Worm (Caenorhabditis elegans) whole organism, L4 larva: ENCODE results near the gene wrk-1.

Experiments used
- F37D6.2 ChIP-seq: sonication (generic microtip); optimal IDR thresholded peaks from 2 replicates; lab custom pipeline; 2016; ENCODE audit warnings: mild to moderate bottlenecking, missing genetic modification characterization, missing compliant biosample characterization
- F44E2.7 ChIP-seq: fragments of 200-800 bp; sonication (Bioruptor generic); IDR thresholded peaks from 2 replicates; pipeline ENCODE4 v2.1.2; 2022; ENCODE audit warnings: missing genetic modification characterization, missing compliant biosample characterization
- F49E8.2 ChIP-seq: sonication (generic microtip); optimal IDR thresholded peaks from 2 replicates; lab custom pipeline; 2016; ENCODE audit warnings: missing compliant biosample characterization, mild to moderate bottlenecking, missing genetic modification characterization, borderline replicate concordance
- R02D3.7 ChIP-seq: fragments of 150-350 bp; sonication (generic microtip); optimal IDR thresholded peaks from 3 replicates; lab custom pipeline; 2014; ENCODE audit warnings: missing biosample characterization, missing genetic modification characterization
- T20F7.1 ChIP-seq: fragments of 200-800 bp; sonication (Bioruptor generic); optimal IDR thresholded peaks from 2 replicates; lab custom pipeline; 2018; ENCODE audit warnings: mild to moderate bottlenecking, missing genetic modification characterization, missing compliant biosample characterization
- Y105C5A.15 ChIP-seq: fragments of 200-800 bp; sonication (Bioruptor generic); IDR thresholded peaks from 2 replicates; pipeline ENCODE4 v1.3.6; 2022; ENCODE audit warnings: missing genetic modification characterization, missing compliant biosample characterization
- Y48G9A.11 ChIP-seq: fragments of 200-800 bp; sonication (Bioruptor generic); IDR thresholded peaks from 2 replicates; pipeline ENCODE4 v1.3.6; 2022; ENCODE audit warnings: missing genetic modification reagents, missing genetic modification characterization, missing compliant biosample characterization
- Y5F2A.4 ChIP-seq: fragments of 200-800 bp; sonication (Bioruptor generic); optimal IDR thresholded peaks from 2 replicates; lab custom pipeline; 2018; ENCODE audit warnings: mild to moderate bottlenecking, missing genetic modification characterization, missing compliant biosample characterization
- ZK546.5 ChIP-seq, 2 experiments: sonication (generic microtip); optimal IDR thresholded peaks; 2 replicates each; lab custom pipeline; 2017; ENCODE audit warnings: missing biosample characterization in 2 of 2, missing genetic modification characterization in 2 of 2
- attf-4 ChIP-seq: sonication (generic microtip); optimal IDR thresholded peaks from 3 replicates; lab custom pipeline; 2017; ENCODE audit warnings: missing biosample characterization, missing genetic modification characterization
- ceh-28 ChIP-seq: fragments of 150-350 bp; optimal IDR thresholded peaks from 2 replicates; lab custom pipeline; 2014; ENCODE audit warnings: missing biosample characterization, missing genetic modification reagents, missing genetic modification characterization
- ceh-32 ChIP-seq: sonication (generic microtip); optimal IDR thresholded peaks from 2 replicates; lab custom pipeline; 2016; ENCODE audit warnings: mild to moderate bottlenecking, missing genetic modification characterization, missing compliant biosample characterization; ENCODE audit not compliant: poor library complexity
- ces-1 ChIP-seq: fragments of 150-350 bp; sonication (generic microtip); optimal IDR thresholded peaks from 4 replicates; lab custom pipeline; 2014; ENCODE audit warnings: missing biosample characterization, missing genetic modification reagents, missing genetic modification characterization
- daf-16 ChIP-seq, 3 experiments: sonication (generic microtip); optimal IDR thresholded peaks; 2 replicates each; lab custom pipeline; 2016 to 2017; ENCODE audit warnings: missing genetic modification characterization in 3 of 3, missing genetic modification reagents in 3 of 3, mild to moderate bottlenecking in 2 of 3, missing compliant biosample characterization in 2 of 3, missing biosample characterization in 1 of 3, moderate library complexity in 1 of 3
- dmd-6 ChIP-seq: fragments of 200-800 bp; sonication (Bioruptor generic); IDR thresholded peaks from 2 replicates; pipeline ENCODE4 v1.3.6; 2022; ENCODE audit warnings: missing genetic modification reagents, missing genetic modification characterization, missing compliant biosample characterization
- dve-1 ChIP-seq: sonication (generic microtip); optimal IDR thresholded peaks from 2 replicates; lab custom pipeline; 2017; ENCODE audit warnings: antibody characterized with exemption, mild to moderate bottlenecking, missing genetic modification characterization, missing compliant biosample characterization; ENCODE audit not compliant: insufficient read depth
- hif-1 ChIP-seq, 2 experiments: sonication (generic microtip); optimal IDR thresholded peaks; 2 replicates each; lab custom pipeline; 2016 to 2017; ENCODE audit warnings: missing compliant biosample characterization in 2 of 2, missing genetic modification characterization in 2 of 2, missing genetic modification reagents in 2 of 2, missing genotype in 2 of 2, mild to moderate bottlenecking in 1 of 2
- hlh-11 ChIP-seq: fragments of 200-800 bp; sonication (Bioruptor generic); optimal IDR thresholded peaks from 2 replicates; lab custom pipeline; 2018; ENCODE audit warnings: mild to moderate bottlenecking, missing genetic modification characterization, missing compliant biosample characterization
- hlh-30 ChIP-seq: sonication (generic microtip); optimal IDR thresholded peaks from 2 replicates; lab custom pipeline; 2017; ENCODE audit warnings: antibody characterized with exemption, mild to moderate bottlenecking, missing genetic modification characterization, missing compliant biosample characterization; ENCODE audit not compliant: insufficient read depth
- lim-7 ChIP-seq: fragments of 200-800 bp; sonication (Bioruptor generic); IDR thresholded peaks from 2 replicates; pipeline ENCODE4 v1.3.6; 2022; ENCODE audit warnings: missing genetic modification characterization, missing compliant biosample characterization
- lir-3 ChIP-seq: sonication (generic microtip); optimal IDR thresholded peaks from 2 replicates; lab custom pipeline; 2016; ENCODE audit warnings: mild to moderate bottlenecking, missing genetic modification characterization, missing compliant biosample characterization
- madf-5 ChIP-seq, 2 experiments: fragments of 200-800 bp; sonication (Bioruptor generic); IDR thresholded peaks; 2 replicates each; pipeline ENCODE4 v1.3.6; 2022; ENCODE audit warnings: missing compliant biosample characterization in 2 of 2, missing genetic modification characterization in 2 of 2
- mdl-1 ChIP-seq, 2 experiments: fragments of 150-350 bp in 1 of 2; sonication (generic microtip) in 1 of 2; optimal IDR thresholded peaks; 2 replicates each; lab custom pipeline; 2014 to 2017; ENCODE audit warnings: missing biosample characterization in 2 of 2, missing genetic modification characterization in 2 of 2
- mep-1 ChIP-seq: fragments of 150-350 bp; sonication (generic microtip); optimal IDR thresholded peaks from 3 replicates; lab custom pipeline; 2014; ENCODE audit warnings: missing biosample characterization, missing genetic modification characterization
- mxl-2 ChIP-seq: fragments of 200-800 bp; sonication (Bioruptor generic); conservative IDR thresholded peaks from 2 replicates; pipeline ENCODE4 v1.3.6; 2022; ENCODE audit warnings: missing genetic modification reagents, missing genetic modification characterization, missing compliant biosample characterization
- mxl-3 ChIP-seq: fragments of 200-800 bp; sonication (Bioruptor generic); optimal IDR thresholded peaks from 2 replicates; lab custom pipeline; 2018; ENCODE audit warnings: mild to moderate bottlenecking, missing genetic modification characterization, missing compliant biosample characterization
- nhr-10 ChIP-seq: fragments of 150-350 bp; optimal IDR thresholded peaks from 2 replicates; lab custom pipeline; 2014; ENCODE audit warnings: missing biosample characterization, missing genetic modification characterization
- nhr-102 ChIP-seq: sonication (generic microtip); optimal IDR thresholded peaks from 2 replicates; lab custom pipeline; 2016; ENCODE audit warnings: mild to moderate bottlenecking, missing genetic modification characterization, moderate library complexity, missing compliant biosample characterization
- nhr-11 ChIP-seq: fragments of 150-350 bp; optimal IDR thresholded peaks from 2 replicates; lab custom pipeline; 2014; ENCODE audit warnings: missing biosample characterization, missing genetic modification characterization
- nhr-237 ChIP-seq: sonication (generic microtip); optimal IDR thresholded peaks from 2 replicates; lab custom pipeline; 2017; ENCODE audit warnings: missing biosample characterization, missing genetic modification characterization
- nhr-25 ChIP-seq: sonication (generic microtip); optimal IDR thresholded peaks from 2 replicates; lab custom pipeline; 2017; ENCODE audit warnings: missing genetic modification characterization, mild to moderate bottlenecking, missing compliant biosample characterization, antibody characterized with exemption, moderate library complexity, borderline replicate concordance; ENCODE audit not compliant: insufficient read depth
- nhr-28 ChIP-seq: fragments of 150-350 bp; optimal IDR thresholded peaks from 2 replicates; lab custom pipeline; 2014; ENCODE audit warnings: missing biosample characterization, missing genetic modification characterization
- nhr-41 ChIP-seq: fragments of 200-800 bp; sonication (Bioruptor generic); IDR thresholded peaks from 2 replicates; pipeline ENCODE4 v1.3.6; 2022; ENCODE audit warnings: missing genetic modification reagents, missing genetic modification characterization, missing compliant biosample characterization
- nhr-42 ChIP-seq: fragments of 200-800 bp; sonication (Bioruptor generic); IDR thresholded peaks from 2 replicates; pipeline ENCODE4 v1.3.6; 2022; ENCODE audit warnings: missing genetic modification characterization, missing compliant biosample characterization
- nhr-77 ChIP-seq: fragments of 150-350 bp; optimal IDR thresholded peaks from 2 replicates; lab custom pipeline; 2014; ENCODE audit warnings: missing biosample characterization, missing genetic modification characterization
- pqm-1 ChIP-seq: sonication (generic microtip); optimal IDR thresholded peaks from 2 replicates; lab custom pipeline; 2017; ENCODE audit warnings: missing biosample characterization, missing genetic modification characterization
- saeg-2 ChIP-seq: fragments of 200-800 bp; sonication (Bioruptor generic); IDR thresholded peaks from 2 replicates; pipeline ENCODE4 v1.3.6; 2022; ENCODE audit warnings: missing genetic modification reagents, missing genetic modification characterization, missing compliant biosample characterization
- snpc-1.2 ChIP-seq: fragments of 200-800 bp; sonication (Bioruptor generic); IDR thresholded peaks from 2 replicates; pipeline ENCODE4 v1.3.6; 2022; ENCODE audit warnings: missing genetic modification reagents, missing genetic modification characterization, missing compliant biosample characterization
- tra-1 ChIP-seq: fragments of 200-800 bp; sonication (Bioruptor generic); IDR thresholded peaks from 2 replicates; pipeline ENCODE4 v1.3.6; 2022; ENCODE audit warnings: missing genetic modification reagents, missing genetic modification characterization, missing compliant biosample characterization
- unc-62 ChIP-seq, 3 experiments: fragments of 150-350 bp in 1 of 3; sonication (generic microtip); optimal IDR thresholded peaks in 2 of 3; peaks in 1 of 3; 1 replicate in 1 of 3; 2 replicates in 2 of 3; lab custom pipeline; 2014 to 2017; ENCODE audit warnings: missing biosample characterization in 3 of 3, missing genetic modification characterization in 3 of 3, missing genetic modification reagents in 3 of 3, missing genotype in 1 of 3
- ztf-7 ChIP-seq: fragments of 150-350 bp; optimal IDR thresholded peaks from 2 replicates; lab custom pipeline; 2014; ENCODE audit warnings: missing biosample characterization, missing genetic modification characterization

wrk-1 gene

DNA sequence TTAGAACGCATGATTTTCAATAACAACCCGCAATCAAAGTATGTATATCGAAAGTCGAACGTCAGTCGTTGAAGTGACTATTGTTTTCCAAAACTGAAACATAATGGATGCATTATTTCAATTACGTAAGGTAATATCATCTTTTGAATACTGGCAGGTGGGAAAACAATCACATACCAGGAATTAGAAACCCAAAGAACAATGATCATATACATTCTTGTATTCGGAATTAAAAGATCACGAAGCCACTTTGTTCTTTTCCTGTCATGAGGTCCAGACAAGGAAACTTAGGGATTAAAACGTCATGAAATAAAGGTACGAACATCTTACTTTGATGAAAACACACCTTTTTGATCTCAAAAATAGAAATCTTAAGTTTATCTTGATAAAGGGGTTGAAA is 30.0 kb downstream of the wrk-1 start:
- no peak for TF ChIP-seq mxl-2 (GFP tag; lab: Robert Waterston, UW)
- no peak for TF ChIP-seq nhr-10 (tag; lab: Kevin White, UChicago)
- TF ChIP-seq snpc-1.2 (GFP tag; lab: Robert Waterston, UW), result no peak
- no peak for TF ChIP-seq attf-4
- TF ChIP-seq hif-1 (tag; optimal IDR thresholded peaks at IDR 0.05; lab: Kevin White, UChicago), result no peak
- TF ChIP-seq T20F7.1 (GFP tag; lab: Kevin White, UChicago), result no peak
- TF ChIP-seq ceh-32 (tag; lab: Kevin White, UChicago), result no peak
- TF ChIP-seq lir-3 (tag; lab: Kevin White, UChicago), result no peak
- TF ChIP-seq Y48G9A.11 (GFP tag; lab: Robert Waterston, UW), result no peak
- TF ChIP-seq ces-1, result no peak
- TF ChIP-seq dmd-6 (GFP tag; lab: Robert Waterston, UW), result no peak
- TF ChIP-seq, all 104 proteins: peak for 0

DNA sequence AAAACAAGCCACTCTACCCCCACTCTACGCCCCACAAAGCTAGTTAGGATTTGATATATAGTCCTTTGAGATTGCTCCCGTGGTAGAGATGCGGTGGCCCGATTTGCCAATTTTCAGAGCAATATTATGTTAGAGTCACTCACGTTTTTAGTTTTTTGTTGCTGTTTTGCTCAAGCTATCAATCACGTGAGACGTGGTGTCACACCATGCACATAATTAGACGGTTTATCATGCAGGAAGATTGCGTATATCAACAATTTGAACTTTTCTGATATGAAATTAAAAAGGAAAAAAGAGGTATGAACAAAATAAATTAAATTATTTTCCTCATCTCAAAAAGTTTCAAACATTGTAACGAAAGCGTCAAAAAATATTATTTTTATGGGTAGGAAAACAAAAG is 36.1 kb downstream of the wrk-1 start:
- TF ChIP-seq dmd-6 (GFP tag; lab: Robert Waterston, UW) (peak; percentile 78), hlh-30 (tag; lab: Kevin White, UChicago) (peak; percentile 55), ceh-28 (tag; lab: Kevin White, UChicago) (no peak), nhr-237 (no peak), daf-16 (GFP tag; optimal IDR thresholded peaks at IDR 0.05; lab: Kevin White, UChicago) (no peak), daf-16 (tag; optimal IDR thresholded peaks at IDR 0.05; lab: Kevin White, UChicago) (peak; percentile 59), madf-5 (GFP tag; IDR thresholded peaks at IDR 0.05; lab: Robert Waterston, UW) (no peak), hlh-11 (tag; lab: Kevin White, UChicago) (peak; percentile 38), dve-1 (tag; lab: Kevin White, UChicago) (peak; percentile 62), F44E2.7 (GFP tag; lab: Robert Waterston, UW) (no peak)

DNA sequence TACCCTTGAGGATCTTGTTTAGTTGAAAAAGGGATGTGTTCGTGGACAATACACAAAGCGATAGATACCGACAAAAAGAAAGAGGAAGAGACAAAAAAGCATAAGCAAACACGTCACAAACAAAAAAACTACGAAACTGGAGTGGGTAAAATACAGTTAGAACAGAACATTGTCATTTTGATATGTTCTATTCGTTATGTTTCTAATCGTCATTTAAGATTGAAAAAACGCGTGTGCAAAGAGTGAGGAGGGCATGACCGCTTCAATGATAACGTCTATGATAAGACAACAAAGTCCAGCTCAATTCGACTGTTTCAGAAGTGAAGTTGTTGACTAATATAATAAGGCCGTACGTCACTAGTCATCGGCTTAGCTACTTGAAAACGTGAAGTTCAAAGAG is 37.0 kb downstream of the wrk-1 start:
- TF ChIP-seq dve-1 (tag; lab: Kevin White, UChicago) (peak; percentile 69), dmd-6 (GFP tag; lab: Robert Waterston, UW) (peak; percentile 89), tra-1 (GFP tag; lab: Robert Waterston, UW) (0 out of 2 replicates have a peak, but pooled peaks have one; percentile 15), pqm-1 (peak; percentile 97), lim-7 (no peak), daf-16 (GFP tag; optimal IDR thresholded peaks at IDR 0.05; lab: Kevin White, UChicago) (no peak), daf-16 (tag; optimal IDR thresholded peaks at IDR 0.05; lab: Kevin White, UChicago) (peak; percentile 89), nhr-102 (tag; lab: Kevin White, UChicago) (no peak), nhr-77 (tag; lab: Kevin White, UChicago) (peak; percentile 54), R02D3.7 (tag; lab: Kevin White, UChicago) (no peak), mdl-1 (tag; optimal IDR thresholded peaks at IDR 0.05; lab: Kevin White, UChicago) (peak in 1 of 2 experiments; percentile 39), hlh-30 (tag; lab: Kevin White, UChicago) (peak; percentile 50), F37D6.2 (tag; lab: Kevin White, UChicago) (no peak), nhr-28 (peak; percentile 87), saeg-2 (GFP tag; lab: Robert Waterston, UW) (no peak), hlh-11 (tag; lab: Kevin White, UChicago) (peak; percentile 77), nhr-42 (GFP tag; lab: Robert Waterston, UW) (no peak), mep-1 (tag; lab: Kevin White, UChicago) (peak; percentile 47), F49E8.2 (tag; lab: Kevin White, UChicago) (no peak), Y105C5A.15 (GFP tag; lab: Robert Waterston, UW) (no peak), mxl-3 (GFP tag; lab: Kevin White, UChicago) (peak; percentile 47), ZK546.5 (tag; optimal IDR thresholded peaks at IDR 0.05; lab: Kevin White, UChicago) (no peak), ztf-7 (tag; lab: Kevin White, UChicago) (no peak), unc-62 (GFP tag; optimal IDR thresholded peaks at IDR 0.05 in 1 of 2; lab: Kevin White, UChicago) (peak in 1 of 2 experiments; percentile 64), unc-62 (tag; optimal IDR thresholded peaks at IDR 0.05; lab: Kevin White, UChicago) (no peak), nhr-41 (GFP tag; lab: Robert Waterston, UW) (no peak), Y5F2A.4 (GFP tag; lab: Kevin White, UChicago) (no peak), nhr-25 (no peak), nhr-11 (tag; lab: Kevin White, UChicago) (no peak)
